Fruit fly (Drosophila melanogaster) whole organism: Measurements from ENCODE around the gene ACXD.

Experiments
- CG8478 ChIP-seq: fragments of >200 bp; optimal IDR thresholded peaks from 2 replicates; lab custom pipeline; 2018; ENCODE audit warnings: inconsistent platforms
- Dll ChIP-seq: fragments of >200 bp; optimal IDR thresholded peaks from 2 replicates; lab custom pipeline; 2017
- EcR ChIP-seq, 2 experiments: fragments of >200 bp; optimal IDR thresholded peaks; 2 replicates each; lab custom pipeline; 2017; ENCODE audit warnings: missing biosample characterization in 2 of 2, missing genetic modification characterization in 2 of 2, missing genetic modification reagents in 2 of 2
- pan ChIP-seq: fragments of >200 bp; optimal IDR thresholded peaks from 2 replicates; lab custom pipeline; 2017
- psq ChIP-seq: fragments of >200 bp; optimal IDR thresholded peaks from 2 replicates; lab custom pipeline; 2017
- usp ChIP-seq: fragments of >200 bp; optimal IDR thresholded peaks from 2 replicates; lab custom pipeline; 2017; ENCODE audit warnings: missing biosample characterization, missing genetic modification characterization, mixed read lengths

Gene ACXD

DNA sequence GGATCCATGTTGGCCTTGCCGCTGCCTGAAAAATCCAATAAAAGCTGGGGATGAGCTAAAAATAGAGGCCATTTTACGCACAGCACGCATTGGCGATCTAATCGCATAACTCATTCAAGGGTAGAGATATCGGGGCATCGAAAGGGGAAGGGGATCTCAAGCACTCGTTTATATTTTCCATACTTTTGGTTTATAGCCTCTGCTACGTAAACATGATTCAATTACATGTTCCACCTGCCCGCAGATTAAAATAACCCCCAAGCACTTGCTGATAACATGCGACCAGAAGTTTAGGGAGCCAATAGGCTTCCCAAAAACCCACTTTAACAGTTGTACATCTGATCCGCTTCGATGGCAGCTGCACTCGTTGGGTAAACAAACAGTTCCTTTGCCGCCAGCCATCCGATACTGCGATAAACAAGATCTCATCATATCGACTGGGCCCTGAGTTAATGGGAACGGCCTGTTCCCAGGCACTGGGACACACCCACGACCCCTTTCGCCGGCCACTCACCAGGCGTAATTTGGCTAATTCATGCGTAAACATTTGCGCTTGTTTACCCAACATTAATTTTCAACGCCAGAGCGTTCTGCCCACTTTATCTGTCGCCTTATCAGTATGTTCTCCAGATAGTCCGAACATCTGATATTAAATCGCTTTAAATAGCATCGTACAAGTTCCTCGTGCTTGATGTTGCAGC is 16.7 kb downstream of the ACXD start:
- no peak for TF ChIP-seq usp (GFP tag; lab: Kevin White, UChicago)
- no peak for TF ChIP-seq EcR (GFP tag; optimal IDR thresholded peaks at IDR 0.05; lab: Kevin White, UChicago)
- TF ChIP-seq psq (lab: Kevin White, UChicago): no peak
- TF ChIP-seq Dll (lab: Kevin White, UChicago): no peak

DNA sequence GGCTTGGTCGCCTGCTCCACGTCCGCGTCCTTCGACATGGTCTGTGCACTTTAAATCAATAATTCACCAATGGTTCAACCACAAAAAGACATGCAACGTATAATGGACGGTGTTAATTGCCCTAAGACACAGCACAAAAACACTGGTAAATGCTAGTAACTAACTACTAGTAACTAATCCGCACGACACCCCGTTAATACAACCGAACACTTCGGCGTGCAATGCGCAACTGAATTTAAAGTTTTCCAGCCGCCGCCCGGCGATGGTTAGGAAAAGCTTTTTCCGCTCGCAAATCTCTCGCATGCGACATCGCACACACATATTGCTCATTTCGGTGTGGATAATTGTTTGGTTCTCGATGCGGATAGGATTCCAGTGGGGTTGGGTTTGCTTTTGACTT is 18.4 kb downstream of the ACXD start:
- TF ChIP-seq pan (lab: Kevin White, UChicago): no peak
- TF ChIP-seq CG8478 (lab: Kevin White, UChicago): no peak
- no peak for TF ChIP-seq EcR (GFP tag; optimal IDR thresholded peaks at IDR 0.05; lab: Kevin White, UChicago)
- TF ChIP-seq Dll (lab: Kevin White, UChicago): no peak
- TF ChIP-seq usp (GFP tag; lab: Kevin White, UChicago): no peak
- TF ChIP-seq psq (lab: Kevin White, UChicago): no peak

DNA sequence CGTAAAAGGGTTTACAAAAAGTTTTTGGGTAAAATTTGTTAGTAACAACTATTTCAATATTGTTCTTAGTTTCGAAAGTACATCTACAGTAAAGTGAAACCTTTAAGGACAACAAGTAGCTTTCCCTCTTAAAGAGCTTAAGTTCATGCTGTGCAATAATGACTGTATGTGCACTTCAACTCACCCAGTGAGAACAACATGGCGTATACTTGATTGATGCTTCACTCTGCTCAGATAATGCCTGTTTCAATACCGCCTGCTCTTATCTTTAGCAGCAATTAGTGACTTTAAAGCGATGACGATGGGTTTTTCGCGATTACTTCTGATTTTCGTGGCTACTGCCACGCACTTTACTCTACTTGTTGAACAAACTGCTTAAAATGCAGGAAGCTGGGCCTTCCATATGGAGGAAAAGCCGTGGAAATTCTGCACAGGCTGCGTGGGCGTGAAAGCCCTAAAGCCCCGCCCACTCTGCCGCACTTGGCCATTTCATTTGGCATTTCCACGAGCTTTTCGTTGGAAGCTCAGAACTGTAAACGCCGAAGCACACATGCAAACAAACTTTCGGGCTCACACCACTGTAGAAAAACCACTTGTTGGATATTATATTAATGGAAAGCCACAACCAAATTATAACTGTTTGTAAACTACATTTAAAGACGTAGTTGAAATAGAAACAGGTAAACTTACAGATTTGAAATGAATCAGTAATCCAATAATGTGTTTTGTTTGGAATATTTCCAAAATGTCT is 19.2 kb downstream of the ACXD start:
- TF ChIP-seq usp (GFP tag; lab: Kevin White, UChicago) (no peak), EcR (GFP tag; optimal IDR thresholded peaks at IDR 0.05; lab: Kevin White, UChicago) (no peak), pan (lab: Kevin White, UChicago) (no peak), CG8478 (lab: Kevin White, UChicago) (no peak), Dll (lab: Kevin White, UChicago) (no peak), psq (lab: Kevin White, UChicago) (no peak)

DNA sequence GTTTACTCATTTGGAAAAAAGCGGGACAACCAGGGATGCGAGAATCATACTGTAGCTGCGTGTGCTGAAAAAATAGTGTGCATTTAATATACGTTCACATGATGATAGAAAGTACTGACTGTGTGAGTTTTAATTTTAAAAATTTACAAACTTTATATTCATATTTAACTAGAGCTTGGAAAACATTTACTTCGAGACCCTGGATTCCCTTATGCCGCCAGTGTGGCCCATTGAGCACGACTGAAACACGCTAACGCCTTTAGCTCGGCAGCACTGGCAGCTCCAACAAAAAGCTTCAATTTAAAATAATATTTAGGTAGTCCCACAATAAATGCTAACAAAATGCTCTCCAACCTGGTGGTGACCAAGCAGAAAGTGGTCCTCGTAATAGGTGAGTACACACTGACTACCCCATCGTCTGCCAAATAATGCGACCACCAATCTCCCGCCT is 20.0 kb downstream of the ACXD start, which contains the start of the genes CG1275 and Elp5:
Gene CG1275, minus strand, starts transcription at position 12 of the 451 bp plus-strand sequence.
Gene Elp5, plus strand, starts transcription at position 45 of the 451 bp plus-strand sequence.
- TF ChIP-seq Dll (lab: Kevin White, UChicago) (no peak), CG8478 (lab: Kevin White, UChicago) (no peak), psq (lab: Kevin White, UChicago) (no peak), EcR (GFP tag; optimal IDR thresholded peaks at IDR 0.05; lab: Kevin White, UChicago) (no peak)

DNA sequence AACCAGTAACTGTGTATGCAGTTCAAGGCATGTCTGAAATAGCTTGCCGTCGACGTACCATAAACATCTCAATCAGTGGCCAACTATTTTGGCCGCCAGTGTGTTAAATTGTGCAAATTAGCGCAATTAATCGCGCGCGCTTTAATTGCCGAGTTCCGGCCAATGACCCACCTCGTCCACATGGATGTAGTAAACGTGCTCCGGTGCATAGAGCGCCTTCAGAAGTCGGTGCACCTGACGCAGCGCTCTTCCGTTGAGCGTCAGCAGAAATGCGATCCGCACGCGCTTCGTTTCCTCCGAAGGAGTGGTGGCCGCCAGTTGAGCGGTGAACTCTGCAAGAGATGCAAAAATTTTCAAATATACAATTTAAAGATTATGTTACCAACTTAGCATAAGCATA is 23.9 kb downstream of the ACXD start:
- TF ChIP-seq EcR (GFP tag; optimal IDR thresholded peaks at IDR 0.05; lab: Kevin White, UChicago) (no peak), Dll (lab: Kevin White, UChicago) (no peak), usp (GFP tag; lab: Kevin White, UChicago) (no peak), psq (lab: Kevin White, UChicago) (no peak), CG8478 (lab: Kevin White, UChicago) (no peak), pan (lab: Kevin White, UChicago) (no peak)

DNA sequence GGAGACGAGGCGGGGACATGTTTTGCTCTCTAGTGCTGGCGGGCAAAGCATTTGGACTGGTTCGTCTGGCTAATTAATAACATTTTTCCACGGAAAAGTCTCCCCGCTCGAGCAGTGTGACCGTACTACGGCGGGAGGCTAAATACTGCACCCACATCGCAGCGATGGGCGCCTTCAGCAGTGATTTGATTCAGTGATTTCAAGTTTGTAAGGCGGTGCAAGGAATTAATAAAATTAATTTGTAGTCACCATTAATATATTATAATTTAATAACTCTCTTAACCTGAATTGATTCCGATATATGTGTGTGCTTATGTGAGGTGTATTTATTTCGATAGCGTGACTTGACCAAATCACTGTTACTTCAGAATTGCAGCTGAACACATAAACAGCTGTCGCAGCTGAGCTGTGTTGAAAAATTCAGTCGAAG is 25.1 kb downstream of the ACXD start, which contains the start of the genes oxt and CG13807:
Gene oxt, minus strand, starts transcription at position 150 of the 430 bp plus-strand sequence.
Gene CG13807, plus strand, starts transcription at position 405 of the 430 bp plus-strand sequence.
- TF ChIP-seq CG8478 (lab: Kevin White, UChicago) (no peak), Dll (lab: Kevin White, UChicago) (no peak), usp (GFP tag; lab: Kevin White, UChicago) (no peak), psq (lab: Kevin White, UChicago) (no peak), pan (lab: Kevin White, UChicago) (no peak), EcR (GFP tag; optimal IDR thresholded peaks at IDR 0.05; lab: Kevin White, UChicago) (no peak)

DNA sequence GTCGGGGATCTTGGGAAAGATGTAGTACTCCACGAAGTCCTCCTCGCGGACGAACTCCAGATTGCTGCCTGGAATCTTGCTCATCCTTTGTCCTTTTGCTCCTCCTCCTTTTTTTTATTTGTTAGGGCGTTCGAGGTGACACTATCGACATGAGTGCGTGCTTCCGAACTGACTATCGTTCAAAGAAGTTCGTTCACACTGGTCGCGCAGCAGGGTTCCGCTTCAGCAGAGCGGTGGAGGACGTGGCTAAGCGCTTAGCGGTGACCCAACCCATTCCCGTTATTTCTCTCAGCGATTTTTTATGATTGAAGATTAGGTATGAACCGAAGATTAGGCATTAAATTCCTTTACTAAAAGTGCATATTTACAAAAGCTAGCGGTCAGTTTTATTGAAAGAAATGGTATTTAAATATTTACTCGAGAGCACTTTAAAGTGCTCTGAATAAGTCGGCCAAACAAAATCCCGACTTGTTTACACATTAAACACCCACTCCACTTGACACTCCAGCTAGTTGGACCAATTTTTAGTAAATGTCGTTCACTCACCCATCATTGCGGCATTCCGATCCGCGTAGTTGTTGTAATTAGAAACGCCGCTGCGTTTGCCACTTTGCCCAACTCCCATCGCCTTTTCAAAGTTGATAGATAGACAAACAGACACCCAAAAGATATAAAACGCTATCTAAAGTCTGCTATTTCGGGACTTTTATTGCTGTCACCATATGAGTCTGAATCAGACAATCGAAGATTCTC is 28.5 kb downstream of the ACXD start, which contains the start of the genes ecd and CG13806:
Gene ecd, minus strand, starts transcription at position 166 of the 753 bp plus-strand sequence.
Gene CG13806, plus strand, starts transcription at position 703 of the 753 bp plus-strand sequence.
- TF ChIP-seq usp (GFP tag; lab: Kevin White, UChicago) (no peak), pan (lab: Kevin White, UChicago) (no peak), Dll (lab: Kevin White, UChicago) (no peak), CG8478 (lab: Kevin White, UChicago) (no peak), psq (lab: Kevin White, UChicago) (no peak), EcR (GFP tag; optimal IDR thresholded peaks at IDR 0.05; lab: Kevin White, UChicago) (no peak)

DNA sequence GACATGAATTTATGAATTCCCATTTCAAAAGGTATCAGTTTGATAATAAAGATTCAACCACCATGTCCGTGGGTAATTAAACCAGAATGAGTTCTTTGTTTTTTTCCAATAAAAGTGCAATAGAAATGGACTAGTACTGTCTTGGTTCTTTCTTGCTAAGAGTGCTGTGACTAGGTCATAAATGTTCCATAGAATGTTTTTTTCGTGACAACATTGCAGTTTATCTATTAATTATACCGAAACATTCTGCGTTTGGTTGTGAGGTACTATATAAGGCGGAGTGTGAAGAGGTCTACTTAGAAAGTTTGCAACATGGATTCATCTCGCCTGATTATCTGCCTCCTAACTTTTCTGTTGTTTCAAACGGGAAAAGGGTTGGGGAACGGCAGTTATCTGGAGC is 30.1 kb downstream of the ACXD start, which contains the start of gene obst-I:
Gene obst-I, plus strand, starts transcription at position 301 of the 400 bp plus-strand sequence.
- no peak for TF ChIP-seq psq (lab: Kevin White, UChicago)
- no peak for TF ChIP-seq CG8478 (lab: Kevin White, UChicago)
- no peak for TF ChIP-seq pan (lab: Kevin White, UChicago)
- TF ChIP-seq EcR (GFP tag; optimal IDR thresholded peaks at IDR 0.05; lab: Kevin White, UChicago): no peak
- no peak for TF ChIP-seq Dll (lab: Kevin White, UChicago)
- no peak for TF ChIP-seq usp (GFP tag; lab: Kevin White, UChicago)

DNA sequence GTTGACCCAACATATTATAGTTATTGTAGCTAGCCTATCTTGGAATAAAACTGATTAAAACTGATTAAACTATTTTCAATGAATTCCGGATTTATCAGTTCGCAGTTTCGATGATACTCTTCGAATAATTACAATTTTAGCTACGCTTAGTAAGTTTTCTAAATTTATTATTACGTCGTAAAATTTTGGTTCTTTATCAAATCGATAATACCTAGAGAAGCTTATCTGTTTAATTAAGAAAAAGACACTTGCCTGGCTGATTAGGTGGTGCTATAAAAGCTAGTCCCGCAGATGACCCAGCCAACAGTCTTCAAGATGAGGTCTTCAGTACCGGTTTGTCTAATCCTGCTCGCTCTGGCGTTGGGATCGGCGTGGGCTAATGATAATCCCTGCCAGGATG is 31.1 kb downstream of the ACXD start, which contains the start of gene CG32302:
Gene CG32302, plus strand, starts transcription at position 301 of the 400 bp plus-strand sequence.
- TF ChIP-seq usp (GFP tag; lab: Kevin White, UChicago) (no peak), Dll (lab: Kevin White, UChicago) (no peak), CG8478 (lab: Kevin White, UChicago) (no peak), psq (lab: Kevin White, UChicago) (no peak), pan (lab: Kevin White, UChicago) (no peak), EcR (GFP tag; optimal IDR thresholded peaks at IDR 0.05; lab: Kevin White, UChicago) (no peak)

DNA sequence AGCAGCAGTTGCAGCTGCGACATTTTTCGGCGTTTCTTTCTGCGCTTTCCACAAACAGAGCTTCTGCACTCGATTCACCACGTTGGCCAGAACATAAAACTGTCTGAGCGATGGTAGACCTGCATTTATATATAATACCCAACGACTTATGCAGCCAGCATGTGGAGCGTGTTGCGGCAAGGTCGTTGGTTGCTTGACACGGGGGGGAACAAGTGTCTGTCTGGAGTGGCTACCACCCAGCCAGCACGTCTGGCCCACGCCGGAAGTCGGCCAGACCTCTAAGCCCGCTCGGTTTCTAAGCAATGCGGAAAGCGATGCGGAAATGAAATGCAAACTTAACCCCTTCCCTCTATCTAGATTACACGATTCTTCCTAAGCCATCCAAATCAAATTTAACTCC is 35.3 kb downstream of the ACXD start, which contains the start of gene yellow-g:
Gene yellow-g, minus strand, starts transcription at position 101 of the 400 bp plus-strand sequence.
- TF ChIP-seq CG8478 (lab: Kevin White, UChicago) (no peak), psq (lab: Kevin White, UChicago) (no peak), usp (GFP tag; lab: Kevin White, UChicago) (no peak), pan (lab: Kevin White, UChicago) (no peak), EcR (GFP tag; optimal IDR thresholded peaks at IDR 0.05; lab: Kevin White, UChicago) (no peak), Dll (lab: Kevin White, UChicago) (no peak)
